Fruit fly (Drosophila melanogaster) whole organism, wandering third instar larva: ENCODE data around the gene CG10587.

Experiments used
- Abd-B ChIP-seq: fragments of >200 bp; optimal IDR thresholded peaks from 2 replicates; lab custom pipeline; 2017; ENCODE audit warnings: missing biosample characterization, missing genetic modification characterization
- CG32264 ChIP-seq: fragments of 200-800 bp; sonication (Bioruptor generic); optimal IDR thresholded peaks from 2 replicates; lab custom pipeline; 2016; ENCODE audit warnings: missing biosample characterization, missing genetic modification characterization
- CG9705 ChIP-seq: fragments of 200-800 bp; sonication (Bioruptor generic); optimal IDR thresholded peaks from 2 replicates; lab custom pipeline; 2018; ENCODE audit warnings: missing biosample characterization, mild to moderate bottlenecking, missing genetic modification characterization
- CrebA ChIP-seq: fragments of 200-800 bp; sonication (Bioruptor generic); optimal IDR thresholded peaks from 2 replicates; lab custom pipeline; 2016; ENCODE audit warnings: missing biosample characterization, mild to moderate bottlenecking, missing genetic modification characterization, borderline replicate concordance
- Dfd ChIP-seq: fragments of >200 bp; optimal IDR thresholded peaks from 2 replicates; lab custom pipeline; 2017; ENCODE audit warnings: missing biosample characterization, missing genetic modification characterization
- Dif ChIP-seq: fragments of 200-275, 200-300 bp; sonication (Bioruptor generic); optimal IDR thresholded peaks from 2 replicates; lab custom pipeline; 2018; ENCODE audit warnings: missing biosample characterization, missing genetic modification characterization; ENCODE audit not compliant: partially characterized antibody
- HLH106 ChIP-seq: fragments of 200-800 bp; optimal IDR thresholded peaks from 3 replicates; lab custom pipeline; 2019; ENCODE audit warnings: missing biosample characterization, mild to moderate bottlenecking, missing genetic modification characterization, moderate library complexity
- Hnf4 ChIP-seq: fragments of 200-800 bp; sonication (Bioruptor generic); optimal IDR thresholded peaks from 2 replicates; lab custom pipeline; 2016; ENCODE audit warnings: missing biosample characterization, mild to moderate bottlenecking, missing genetic modification characterization
- Hr78 ChIP-seq: fragments of >200 bp; optimal IDR thresholded peaks from 2 replicates; lab custom pipeline; 2017; ENCODE audit warnings: missing biosample characterization, missing genetic modification characterization
- Hr83 ChIP-seq: fragments of 200-300 bp; sonication (Bioruptor generic); optimal IDR thresholded peaks from 2 replicates; lab custom pipeline; 2016; ENCODE audit warnings: missing biosample characterization, mild to moderate bottlenecking, missing genetic modification characterization, moderate library complexity; ENCODE audit not compliant: poor library complexity, severe bottlenecking
- OdsH ChIP-seq: fragments of 200-800 bp; sonication (Bioruptor generic); optimal IDR thresholded peaks from 2 replicates; lab custom pipeline; 2016; ENCODE audit warnings: missing biosample characterization, mild to moderate bottlenecking, missing genetic modification characterization
- Rel ChIP-seq, 2 experiments: fragments of 200-800 bp; sonication (Bioruptor generic) in 1 of 2; optimal IDR thresholded peaks; 2 replicates in 1 of 2; 3 replicates in 1 of 2; lab custom pipeline; 2016 to 2019; ENCODE audit warnings: mild to moderate bottlenecking in 2 of 2, missing biosample characterization in 2 of 2, missing genetic modification characterization in 2 of 2, moderate library complexity in 1 of 2
- Sp1 ChIP-seq: fragments of 200-800 bp; sonication (Bioruptor generic); optimal IDR thresholded peaks from 3 replicates; lab custom pipeline; 2019; ENCODE audit warnings: missing biosample characterization, mild to moderate bottlenecking, missing genetic modification characterization, moderate library complexity
- Vsx2 ChIP-seq: fragments of 200-300, 225-300 bp; sonication (Bioruptor generic); optimal IDR thresholded peaks from 2 replicates; lab custom pipeline; 2018; ENCODE audit warnings: missing biosample characterization, missing genetic modification characterization; ENCODE audit not compliant: partially characterized antibody
- br ChIP-seq: fragments of 200-800 bp; sonication (Bioruptor generic); optimal IDR thresholded peaks from 2 replicates; lab custom pipeline; 2016; ENCODE audit warnings: missing biosample characterization, missing genetic modification characterization
- dl ChIP-seq, 2 experiments: fragments of 175-275, 200-275 bp in 1 of 2; fragments of 200-275 bp in 1 of 2; sonication (Bioruptor generic); optimal IDR thresholded peaks; lab custom pipeline; 2018; ENCODE audit warnings: mild to moderate bottlenecking in 2 of 2, missing biosample characterization in 2 of 2, missing genetic modification characterization in 2 of 2, moderate library complexity in 2 of 2; ENCODE audit not compliant: partially characterized antibody in 2 of 2, insufficient read depth in 1 of 2
- dsf ChIP-seq: sonication (Bioruptor generic); optimal IDR thresholded peaks from 2 replicates; lab custom pipeline; 2016; ENCODE audit warnings: missing biosample characterization, missing genetic modification characterization, borderline replicate concordance
- ey ChIP-seq: fragments of 200-800 bp; sonication (Bioruptor generic); optimal IDR thresholded peaks from 2 replicates; lab custom pipeline; 2016; ENCODE audit warnings: missing biosample characterization, missing genetic modification characterization
- foxo ChIP-seq, 2 experiments: fragments of 200-800 bp; sonication (Bioruptor generic); optimal IDR thresholded peaks; 2 replicates in 1 of 2; 3 replicates in 1 of 2; lab custom pipeline; 2016 to 2017; ENCODE audit warnings: missing biosample characterization in 2 of 2, missing genetic modification characterization in 2 of 2
- fru ChIP-seq: fragments of 200-800 bp; sonication (Bioruptor generic); optimal IDR thresholded peaks from 3 replicates; lab custom pipeline; 2016; ENCODE audit warnings: missing biosample characterization, mild to moderate bottlenecking, missing genetic modification characterization
- h ChIP-seq: fragments of 200-800 bp; sonication (Bioruptor generic); optimal IDR thresholded peaks from 3 replicates; lab custom pipeline; 2016; ENCODE audit warnings: missing biosample characterization, mild to moderate bottlenecking, missing genetic modification characterization
- jim ChIP-seq: fragments of 175-275, 200-325 bp; sonication (Bioruptor generic); optimal IDR thresholded peaks from 2 replicates; lab custom pipeline; 2016; ENCODE audit warnings: missing biosample characterization, mild to moderate bottlenecking, missing genetic modification characterization
- lola ChIP-seq: fragments of >200 bp; optimal IDR thresholded peaks from 2 replicates; lab custom pipeline; 2017; ENCODE audit warnings: missing biosample characterization, missing genetic modification characterization
- rgr ChIP-seq: fragments of 200-800 bp; sonication (Bioruptor generic); optimal IDR thresholded peaks from 3 replicates; lab custom pipeline; 2016; ENCODE audit warnings: missing biosample characterization, mild to moderate bottlenecking, missing genetic modification characterization
- sage ChIP-seq: fragments of 200-800 bp; sonication (Bioruptor generic); optimal IDR thresholded peaks from 2 replicates; lab custom pipeline; 2016; ENCODE audit warnings: missing biosample characterization, mild to moderate bottlenecking, missing genetic modification characterization
- sv ChIP-seq: fragments of 200-800 bp; sonication (Bioruptor generic); optimal IDR thresholded peaks from 3 replicates; lab custom pipeline; 2016; ENCODE audit warnings: missing biosample characterization, missing genetic modification characterization
- woc ChIP-seq: sonication (Bioruptor generic); optimal IDR thresholded peaks from 2 replicates; lab custom pipeline; 2016; ENCODE audit warnings: missing biosample characterization, mild to moderate bottlenecking, missing genetic modification characterization

The CG10587 gene

DNA sequence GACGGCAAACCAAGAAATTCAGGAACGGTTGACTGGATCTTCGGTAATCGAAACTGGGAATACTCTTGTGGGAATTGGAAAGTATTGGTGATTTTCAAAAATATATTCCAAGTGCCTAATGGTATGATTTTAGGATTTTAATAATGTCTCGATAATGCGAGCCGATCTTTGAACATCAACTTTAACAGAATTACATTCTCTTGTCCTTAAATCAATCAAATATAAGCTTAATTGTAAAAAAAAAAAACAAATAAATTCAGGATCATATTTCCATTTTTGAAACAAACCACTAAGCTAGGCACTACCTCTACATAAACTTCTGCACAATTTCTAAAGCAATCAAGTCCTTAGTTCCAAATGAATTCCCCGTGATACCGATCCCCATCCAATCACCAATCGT, 14.0 kb downstream of the CG10587 start:
- TF ChIP-seq HLH106 (tag; lab: Kevin White, UChicago) (no peak), foxo (GFP tag; optimal IDR thresholded peaks at IDR 0.05; lab: Kevin White, UChicago) (peak in 1 of 2 experiments; percentile 24), rgr (no peak), CG32264 (no peak), jim (GFP tag; lab: Kevin White, UChicago) (no peak), woc (peak; percentile 51), Hr78 (no peak), h (GFP tag; lab: Kevin White, UChicago) (no peak), CG9705 (GFP tag; lab: Kevin White, UChicago) (no peak), Hnf4 (GFP tag; lab: Kevin White, UChicago) (no peak), fru (GFP tag; lab: Kevin White, UChicago) (peak; percentile 23)

DNA sequence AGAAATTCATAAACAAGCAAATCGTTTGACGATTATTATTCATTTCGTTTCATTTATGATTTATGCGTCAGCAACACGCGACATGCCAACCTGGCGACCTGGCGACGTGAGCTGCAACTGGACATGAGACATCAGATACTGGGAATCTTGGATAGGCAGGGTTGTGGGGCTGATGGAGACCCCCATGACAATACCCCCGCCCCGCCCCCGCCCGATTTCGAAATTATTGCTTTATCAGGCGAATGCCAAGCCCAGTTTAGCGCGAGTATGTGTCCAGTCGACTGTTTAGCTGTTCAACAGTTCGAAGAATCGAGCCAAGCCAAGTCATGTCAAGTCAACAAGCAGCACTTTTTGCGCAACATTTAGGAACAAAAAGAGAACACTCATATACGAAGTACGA, 15.4 kb downstream of the CG10587 start:
- TF ChIP-seq Dfd (GFP tag; lab: Kevin White, UChicago) (peak; percentile 72), HLH106 (tag; lab: Kevin White, UChicago) (no peak), foxo (GFP tag; optimal IDR thresholded peaks at IDR 0.05; lab: Kevin White, UChicago) (no peak)
- TF ChIP-seq, all 38 proteins: peak for 1

DNA sequence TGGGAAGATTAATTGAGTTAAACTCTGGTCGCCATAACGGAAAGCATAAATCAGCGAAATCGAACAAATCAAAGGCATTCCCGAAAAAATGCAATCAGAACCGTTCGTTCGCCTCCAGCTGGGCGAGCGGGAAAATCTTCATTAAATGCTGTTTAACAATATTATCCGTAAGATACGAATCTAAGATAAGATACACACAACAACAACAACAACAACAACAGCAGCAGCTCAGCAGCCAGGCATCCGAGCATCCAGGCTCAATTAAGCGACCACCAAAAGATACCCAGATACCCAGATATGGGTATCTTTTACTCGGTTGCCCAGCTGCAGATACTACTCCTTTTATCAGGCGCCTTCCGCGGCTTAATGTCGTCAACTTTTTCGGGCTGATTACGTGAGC, 16.3 kb downstream of the CG10587 start:
- TF ChIP-seq lola (GFP tag; lab: Kevin White, UChicago) (no peak), CrebA (GFP tag; lab: Kevin White, UChicago) (no peak)

dm6 chr3L:20944180-20944579, 18.2 kb downstream of the CG10587 start:
- TF ChIP-seq OdsH (GFP tag; lab: Kevin White, UChicago) (peak; percentile 14), Hr83 (GFP tag; lab: Kevin White, UChicago) (peak; percentile 43), Abd-B (GFP tag; lab: Kevin White, UChicago) (no peak), lola (GFP tag; lab: Kevin White, UChicago) (no peak), Rel (GFP tag; optimal IDR thresholded peaks at IDR 0.05; lab: Kevin White, UChicago) (no peak), Rel (tag; optimal IDR thresholded peaks at IDR 0.05; lab: Kevin White, UChicago) (peak; percentile 2), woc (no peak)

- TF ChIP-seq dsf (GFP tag; lab: Kevin White, UChicago) (no peak), CG32264 (no peak), h (GFP tag; lab: Kevin White, UChicago) (no peak), HLH106 (tag; lab: Kevin White, UChicago) (no peak), Hr78 (no peak), Dif (no peak)
Measured at dm6 chr3L:20942076-20942475, 20.3 kb downstream of the CG10587 start.

- TF ChIP-seq foxo (GFP tag; optimal IDR thresholded peaks at IDR 0.05; lab: Kevin White, UChicago), result peak in 1 of 2 experiments; percentile 24
- TF ChIP-seq ey (GFP tag; lab: Kevin White, UChicago), result peak; percentile 32
- TF ChIP-seq woc, result peak; percentile 48
- TF ChIP-seq sage (GFP tag; lab: Kevin White, UChicago), result no peak
- no peak for TF ChIP-seq sv (GFP tag; lab: Kevin White, UChicago)
- TF ChIP-seq Dfd (GFP tag; lab: Kevin White, UChicago), result peak; percentile 13
- peak; percentile 21 for TF ChIP-seq br
- peak; percentile 19 for TF ChIP-seq rgr
- TF ChIP-seq dl (GFP tag; optimal IDR thresholded peaks at IDR 0.05; lab: Kevin White, UChicago; ENCODE audit: insufficient read depth in 1 of 2, partially characterized antibody in 2 of 2), result no peak
- TF ChIP-seq h (GFP tag; lab: Kevin White, UChicago), result peak; percentile 27
- peak; percentile 10 for TF ChIP-seq Sp1 (GFP tag; lab: Kevin White, UChicago)
- TF ChIP-seq Vsx2 (GFP tag; lab: Kevin White, UChicago), result no peak
- peak; percentile 34 for TF ChIP-seq fru (GFP tag; lab: Kevin White, UChicago)
- TF ChIP-seq HLH106 (tag; lab: Kevin White, UChicago), result peak; percentile 36
Measured at dm6 chr3L:20933706-20934105, 28.6 kb downstream of the CG10587 start.
